Fruit fly (Drosophila melanogaster) whole organism, embryonic: ENCODE results near the gene CG6051.
A peak's percentile ranks its signal among the peaks of the same experiment; 100 is the strongest.

Source experiments
- Ada2b ChIP-seq: fragments of 200-800 bp; sonication (Bioruptor generic); IDR thresholded peaks from 2 replicates; pipeline ENCODE4 v1.3.6; 2022; ENCODE audit warnings: missing biosample characterization, missing genetic modification characterization
- Adf1 ChIP-seq: fragments of 200-800 bp; sonication (Bioruptor generic); IDR thresholded peaks from 2 replicates; pipeline ENCODE4 v1.3.6; 2022; ENCODE audit warnings: missing biosample characterization, missing genetic modification characterization
- CG10431 ChIP-seq: fragments of 200-800 bp; sonication (Bioruptor generic); optimal IDR thresholded peaks from 3 replicates; lab custom pipeline; 2018; ENCODE audit warnings: missing biosample characterization, mild to moderate bottlenecking, missing genetic modification characterization
- CG11456 ChIP-seq: fragments of 200-800 bp; sonication (Bioruptor generic); IDR thresholded peaks from 3 replicates; pipeline ENCODE4 v1.3.6; 2022; ENCODE audit warnings: missing biosample characterization, missing genetic modification characterization
- CG13424 ChIP-seq: fragments of 200-800 bp; sonication (Bioruptor generic); optimal IDR thresholded peaks from 2 replicates; lab custom pipeline; 2019; ENCODE audit warnings: missing biosample characterization, mild to moderate bottlenecking, missing genetic modification characterization, moderate library complexity
- CG13894 ChIP-seq: fragments of 200-800 bp; sonication (Bioruptor generic); optimal IDR thresholded peaks from 3 replicates; lab custom pipeline; 2018; ENCODE audit warnings: missing biosample characterization, mild to moderate bottlenecking, missing genetic modification characterization, moderate library complexity
- CG15011 ChIP-seq: fragments of 200-800 bp; sonication (Bioruptor generic); optimal IDR thresholded peaks from 3 replicates; lab custom pipeline; 2018; ENCODE audit warnings: missing biosample characterization, mild to moderate bottlenecking, missing genetic modification characterization
- CG15269 ChIP-seq: fragments of 200-800 bp; sonication (Bioruptor generic); optimal IDR thresholded peaks from 2 replicates; lab custom pipeline; 2018; ENCODE audit warnings: missing biosample characterization, mild to moderate bottlenecking, missing genetic modification characterization, moderate library complexity
- CG2202 ChIP-seq: fragments of 200-800 bp; sonication (Bioruptor generic); optimal IDR thresholded peaks from 2 replicates; lab custom pipeline; 2018; ENCODE audit warnings: missing biosample characterization, mild to moderate bottlenecking, missing genetic modification characterization
- CG31224 ChIP-seq: fragments of 200-800 bp; sonication (Bioruptor generic); IDR thresholded peaks from 2 replicates; pipeline ENCODE4 v1.3.6; 2022; ENCODE audit warnings: missing biosample characterization, missing genetic modification characterization
- CG34224 ChIP-seq: fragments of 200-800 bp; sonication (Bioruptor generic); IDR thresholded peaks from 3 replicates; pipeline ENCODE4 v1.3.6; 2022; ENCODE audit warnings: missing biosample characterization, missing genetic modification characterization; ENCODE audit not compliant: partially characterized antibody
- CG34422 ChIP-seq: fragments of 200-800 bp; sonication (Bioruptor generic); IDR thresholded peaks from 3 replicates; pipeline ENCODE4 v1.3.6; 2022; ENCODE audit warnings: missing biosample characterization, missing genetic modification characterization
- CG3847 ChIP-seq: fragments of 200-800 bp; sonication (Bioruptor generic); IDR thresholded peaks from 2 replicates; pipeline ENCODE4 v1.3.6; 2022; ENCODE audit warnings: missing biosample characterization, missing genetic modification characterization
- CG6791 ChIP-seq: fragments of 200-800 bp; sonication (Bioruptor generic); IDR thresholded peaks from 3 replicates; pipeline ENCODE4 v1.3.6; 2022; ENCODE audit warnings: missing biosample characterization, missing genetic modification characterization; ENCODE audit not compliant: partially characterized antibody
- CG9609 ChIP-seq: fragments of 200-800 bp; sonication (Bioruptor generic); optimal IDR thresholded peaks from 3 replicates; lab custom pipeline; 2016; ENCODE audit warnings: missing biosample characterization, missing genetic modification characterization
- CG9876 ChIP-seq: fragments of 200-800 bp; sonication (Bioruptor generic); optimal IDR thresholded peaks from 2 replicates; lab custom pipeline; 2016; ENCODE audit warnings: missing biosample characterization, missing genetic modification characterization
- Chrac-16 ChIP-seq: fragments of 200-800 bp; sonication (Bioruptor generic); optimal IDR thresholded peaks from 3 replicates; lab custom pipeline; 2016; ENCODE audit warnings: missing biosample characterization, missing genetic modification characterization
- Dp ChIP-seq: fragments of 200-800 bp; sonication (Bioruptor generic); optimal IDR thresholded peaks from 2 replicates; lab custom pipeline; 2018; ENCODE audit warnings: missing biosample characterization, mild to moderate bottlenecking, missing genetic modification characterization, moderate library complexity
- Drgx ChIP-seq: fragments of 200-800 bp; sonication (Bioruptor generic); IDR thresholded peaks from 2 replicates; pipeline ENCODE4 v1.3.6; 2022; ENCODE audit warnings: missing biosample characterization, missing genetic modification characterization
- Jarid2 ChIP-seq: fragments of 200-800 bp; sonication (Bioruptor generic); optimal IDR thresholded peaks from 3 replicates; lab custom pipeline; 2017; ENCODE audit warnings: mild to moderate bottlenecking, missing biosample characterization, missing genetic modification reagents, missing genetic modification characterization
- Med ChIP-seq: fragments of 200-800 bp; sonication (Bioruptor generic); peaks from one replicate; lab custom pipeline; 2016; ENCODE audit warnings: missing biosample characterization, missing genetic modification characterization, mild to moderate bottlenecking, inconsistent platforms, moderate library complexity
- Nf-YB ChIP-seq: fragments of 200-800 bp; sonication (Bioruptor generic); optimal IDR thresholded peaks from 3 replicates; lab custom pipeline; 2019; ENCODE audit warnings: missing biosample characterization, mild to moderate bottlenecking, missing genetic modification characterization, moderate library complexity
- Nf-YC ChIP-seq: fragments of 200-800 bp; optimal IDR thresholded peaks from 3 replicates; lab custom pipeline; 2019; ENCODE audit warnings: missing biosample characterization, mild to moderate bottlenecking, missing genetic modification characterization, moderate library complexity
- Sry-δ ChIP-seq: fragments of 200-800 bp; sonication (Bioruptor generic); optimal IDR thresholded peaks from 2 replicates; lab custom pipeline; 2016; ENCODE audit warnings: missing biosample characterization, missing genetic modification characterization
- Stat92E ChIP-seq, 3 experiments: fragments of >200 bp in 2 of 3; fragments of 200-800 bp in 1 of 3; sonication (Bioruptor generic) in 1 of 3; optimal IDR thresholded peaks; 2 replicates each; lab custom pipeline; 2017 to 2019; ENCODE audit warnings: missing biosample characterization in 3 of 3, missing genetic modification characterization in 3 of 3, mild to moderate bottlenecking in 1 of 3, moderate library complexity in 1 of 3
- TFAM ChIP-seq: fragments of 200-800 bp; sonication (Bioruptor generic); optimal IDR thresholded peaks from 2 replicates; lab custom pipeline; 2017; ENCODE audit warnings: missing biosample characterization, missing genetic modification characterization, inconsistent platforms
- Trl ChIP-seq, 3 experiments: fragments of >200 bp in 2 of 3; fragments of 200-800 bp in 1 of 3; sonication (Bioruptor generic) in 1 of 3; optimal IDR thresholded peaks; 2 replicates in 1 of 3; 3 replicates in 2 of 3; lab custom pipeline; 2016 to 2017; ENCODE audit warnings: missing biosample characterization in 1 of 3, missing genetic modification characterization in 1 of 3
- abd-A ChIP-seq: fragments of 200-800 bp; sonication (Bioruptor generic); optimal IDR thresholded peaks from 3 replicates; lab custom pipeline; 2019; ENCODE audit warnings: missing biosample characterization, mild to moderate bottlenecking, missing genetic modification characterization, moderate library complexity
- bsh ChIP-seq, 2 experiments: fragments of 200-800 bp; sonication (Bioruptor generic); optimal IDR thresholded peaks; 2 replicates each; lab custom pipeline; 2017 to 2018; ENCODE audit warnings: mild to moderate bottlenecking in 2 of 2, missing biosample characterization in 2 of 2, missing genetic modification characterization in 2 of 2, moderate library complexity in 1 of 2
- chinmo ChIP-seq: fragments of 200-800 bp; sonication (Bioruptor generic); IDR thresholded peaks from 4 replicates; pipeline ENCODE4 v1.3.6; 2022; ENCODE audit warnings: missing biosample characterization, missing genetic modification characterization; ENCODE audit not compliant: partially characterized antibody
- crc ChIP-seq: fragments of 200-800 bp; sonication (Bioruptor generic); optimal IDR thresholded peaks from 2 replicates; lab custom pipeline; 2016; ENCODE audit warnings: missing biosample characterization, missing genetic modification characterization
- emc ChIP-seq: fragments of 200-800 bp; sonication (Bioruptor generic); optimal IDR thresholded peaks from 2 replicates; lab custom pipeline; 2016; ENCODE audit warnings: missing biosample characterization, missing genetic modification characterization
- exex ChIP-seq: fragments of 200-800 bp; sonication (Bioruptor generic); optimal IDR thresholded peaks from 4 replicates; lab custom pipeline; 2018; ENCODE audit warnings: missing biosample characterization, mild to moderate bottlenecking, missing genetic modification characterization, moderate library complexity
- gro ChIP-seq: fragments of 200-800 bp; sonication (Bioruptor generic); optimal IDR thresholded peaks from 2 replicates; lab custom pipeline; 2016; ENCODE audit warnings: missing biosample characterization, missing genetic modification characterization
- h ChIP-seq: fragments of >200 bp; optimal IDR thresholded peaks from 2 replicates; lab custom pipeline; 2017
- kah ChIP-seq: fragments of 200-800 bp; sonication (Bioruptor generic); optimal IDR thresholded peaks from 2 replicates; lab custom pipeline; 2018; ENCODE audit warnings: missing biosample characterization, mild to moderate bottlenecking, missing genetic modification characterization
- oc ChIP-seq: fragments of 200-800 bp; sonication (Bioruptor generic); optimal IDR thresholded peaks from 2 replicates; lab custom pipeline; 2018; ENCODE audit warnings: missing biosample characterization, mild to moderate bottlenecking, missing genetic modification characterization, moderate library complexity
- onecut ChIP-seq: fragments of 200-800 bp; sonication (Bioruptor generic); IDR thresholded peaks from 2 replicates; pipeline ENCODE4 v1.3.6; 2022; ENCODE audit warnings: missing biosample characterization, missing genetic modification characterization
- run ChIP-seq: fragments of 200-800 bp; sonication (Bioruptor generic); optimal IDR thresholded peaks from 3 replicates; lab custom pipeline; 2018; ENCODE audit warnings: missing biosample characterization, mild to moderate bottlenecking, missing genetic modification characterization
- sc ChIP-seq, 3 experiments: fragments of >200 bp in 2 of 3; fragments of 200-800 bp in 1 of 3; sonication (Bioruptor generic) in 1 of 3; optimal IDR thresholded peaks; 2 replicates in 2 of 3; 3 replicates in 1 of 3; lab custom pipeline; 2017; ENCODE audit warnings: mild to moderate bottlenecking in 1 of 3, missing biosample characterization in 1 of 3, missing genetic modification characterization in 1 of 3, missing genetic modification reagents in 1 of 3
- sens-2 ChIP-seq: fragments of 200-800 bp; sonication (Bioruptor generic); IDR thresholded peaks from 2 replicates; pipeline ENCODE4 v1.3.6; 2022; ENCODE audit warnings: missing biosample characterization, missing genetic modification characterization
- sima ChIP-seq: fragments of 200-800 bp; sonication (Bioruptor generic); optimal IDR thresholded peaks from 2 replicates; lab custom pipeline; 2016; ENCODE audit warnings: missing biosample characterization, missing genetic modification characterization
- tup ChIP-seq: fragments of 200-800 bp; sonication (Bioruptor generic); optimal IDR thresholded peaks from 2 replicates; lab custom pipeline; 2016; ENCODE audit warnings: missing biosample characterization, mild to moderate bottlenecking, missing genetic modification characterization, moderate library complexity
- unc-4 ChIP-seq: fragments of 200-800 bp; sonication (Bioruptor generic); IDR thresholded peaks from 2 replicates; pipeline ENCODE4 v1.3.6; 2022; ENCODE audit warnings: missing biosample characterization, missing genetic modification characterization; ENCODE audit not compliant: partially characterized antibody
- vvl ChIP-seq: fragments of 200-800 bp; sonication (Bioruptor generic); IDR thresholded peaks from 2 replicates; pipeline ENCODE4 v1.3.6; 2022; ENCODE audit warnings: missing biosample characterization, missing genetic modification characterization
- wek ChIP-seq: fragments of 200-800 bp; sonication (Bioruptor generic); optimal IDR thresholded peaks from 3 replicates; lab custom pipeline; 2018; ENCODE audit warnings: missing biosample characterization, mild to moderate bottlenecking, missing genetic modification characterization, moderate library complexity

Gene CG6051

dm6 chr3R:27194106-27194505 is 43.2 kb upstream of the CG6051 start, which contains the start of gene Ser (continued):
- TF ChIP-seq Nf-YC (tag; lab: Kevin White, UChicago): peak; percentile 93
- no peak for TF ChIP-seq TFAM (GFP tag; lab: Kevin White, UChicago)
- no peak for TF ChIP-seq Sry-δ
- no peak for TF ChIP-seq CG34422 (GFP tag; lab: Robert Waterston, UW)
- no peak for TF ChIP-seq bsh (GFP tag; optimal IDR thresholded peaks at IDR 0.05; lab: Kevin White, UChicago)
- TF ChIP-seq Med (GFP tag; lab: Kevin White, UChicago): peak; percentile 22
- TF ChIP-seq CG13424 (tag; lab: Kevin White, UChicago): no peak
- 0 out of 2 replicates have a peak, but pooled peaks have one; percentile 29 for TF ChIP-seq vvl
- TF ChIP-seq Jarid2 (GFP tag; lab: Kevin White, UChicago): peak; percentile 86
- no peak for TF ChIP-seq CG11456 (GFP tag; lab: Robert Waterston, UW)
- TF ChIP-seq Trl (optimal IDR thresholded peaks at IDR 0.05; lab: Kevin White, UChicago): peak; percentile 59 to 83
- no peak for TF ChIP-seq Trl (GFP tag; optimal IDR thresholded peaks at IDR 0.05; lab: Kevin White, UChicago)
- no peak for TF ChIP-seq kah (GFP tag; lab: Kevin White, UChicago)
- TF ChIP-seq Ada2b (GFP tag; lab: Robert Waterston, UW): no peak
- TF ChIP-seq h: no peak
- peak; percentile 9 for TF ChIP-seq abd-A (tag; lab: Kevin White, UChicago)
- TF ChIP-seq Nf-YB: peak; percentile 94
- TF ChIP-seq CG6791: 0 out of 3 replicates have a peak, but pooled peaks have one; percentile 4
- TF ChIP-seq sc (optimal IDR thresholded peaks at IDR 0.05; lab: Kevin White, UChicago): no peak
- no peak for TF ChIP-seq sc (GFP tag; optimal IDR thresholded peaks at IDR 0.05; lab: Kevin White, UChicago)
- no peak for TF ChIP-seq Stat92E (GFP tag; optimal IDR thresholded peaks at IDR 0.05; lab: Kevin White, UChicago)
- TF ChIP-seq CG10431 (GFP tag; lab: Kevin White, UChicago): peak; percentile 2
- no peak for TF ChIP-seq CG9609
- TF ChIP-seq Dp: no peak
- TF ChIP-seq CG34224: peak; percentile 27; the same call in 1 of the 3 replicates
- 0 out of 2 replicates have a peak, but pooled peaks have one; percentile 31 for TF ChIP-seq unc-4
- TF ChIP-seq sima (GFP tag; lab: Kevin White, UChicago): no peak
- TF ChIP-seq run (tag; lab: Kevin White, UChicago): peak; percentile 42
- TF ChIP-seq onecut (GFP tag; lab: Robert Waterston, UW): no peak
- TF ChIP-seq CG9876: no peak

dm6 chr3R:27193079-27193478 is 42.2 kb upstream of the CG6051 start:
- peak; percentile 50; the same call in 1 of the 2 replicates for TF ChIP-seq Drgx (GFP tag; lab: Robert Waterston, UW)
- no peak for TF ChIP-seq CG2202

dm6 chr3R:27186849-27187248 is 36.0 kb upstream of the CG6051 start:
- peak; percentile 75 for TF ChIP-seq oc
- TF ChIP-seq sens-2 (GFP tag; lab: Robert Waterston, UW): no peak
- no peak for TF ChIP-seq tup (GFP tag; lab: Kevin White, UChicago)
- no peak for TF ChIP-seq CG13894
- TF ChIP-seq Adf1 (GFP tag; lab: Robert Waterston, UW): no peak
- TF ChIP-seq chinmo (GFP tag; lab: Robert Waterston, UW): 0 out of 4 replicates have a peak, but pooled peaks have one; percentile 56
- TF ChIP-seq crc: no peak
- no peak for TF ChIP-seq Med (GFP tag; lab: Kevin White, UChicago)
- TF ChIP-seq wek (GFP tag; lab: Kevin White, UChicago): no peak
- no peak for TF ChIP-seq Chrac-16 (GFP tag; lab: Kevin White, UChicago)
- TF ChIP-seq CG15011: no peak
- no peak for TF ChIP-seq gro
- no peak for TF ChIP-seq exex (tag; lab: Kevin White, UChicago)
- TF ChIP-seq CG15269 (tag; lab: Kevin White, UChicago): peak; percentile 6
- no peak for TF ChIP-seq emc (GFP tag; lab: Kevin White, UChicago)
- no peak for TF ChIP-seq CG31224 (GFP tag; lab: Robert Waterston, UW)
- no peak for TF ChIP-seq CG3847
